Worm (Caenorhabditis elegans) whole organism, mixed stage, embryonic: ENCODE results near the gene nhr-177.

Experiments used
- M03D4.4 ChIP-seq: sonication (generic microtip); optimal IDR thresholded peaks from 2 replicates; lab custom pipeline; 2017; ENCODE audit warnings: mild to moderate bottlenecking, missing genetic modification characterization, missing compliant biosample characterization
- ceh-83 ChIP-seq: fragments of 200-800 bp; sonication (Bioruptor generic); optimal IDR thresholded peaks from 2 replicates; lab custom pipeline; 2018; ENCODE audit warnings: mild to moderate bottlenecking, missing genetic modification characterization, missing compliant biosample characterization
- ces-1 ChIP-seq: fragments of 150-350 bp; optimal IDR thresholded peaks from 2 replicates; lab custom pipeline; 2014; ENCODE audit warnings: missing biosample characterization, missing genetic modification reagents, missing genetic modification characterization
- ham-2 ChIP-seq: fragments of 200-800 bp; sonication (Bioruptor generic); optimal IDR thresholded peaks from 2 replicates; lab custom pipeline; 2018; ENCODE audit warnings: mild to moderate bottlenecking, missing genetic modification characterization, missing compliant biosample characterization
- lin-13 ChIP-seq: fragments of 150-350 bp; optimal IDR thresholded peaks from 2 replicates; lab custom pipeline; 2014; ENCODE audit warnings: missing biosample characterization, missing genetic modification characterization
- mep-1 ChIP-seq: fragments of 150-350 bp; optimal IDR thresholded peaks from 2 replicates; lab custom pipeline; 2017; ENCODE audit warnings: missing biosample characterization, missing genetic modification reagents, missing genetic modification characterization, inconsistent platforms
- nhr-12 ChIP-seq: fragments of 150-350 bp; optimal IDR thresholded peaks from 2 replicates; lab custom pipeline; 2014; ENCODE audit warnings: missing biosample characterization, missing genetic modification characterization
- nhr-28 ChIP-seq: fragments of 150-350 bp; optimal IDR thresholded peaks from 2 replicates; lab custom pipeline; 2014; ENCODE audit warnings: missing biosample characterization, missing genetic modification characterization
- nhr-76 ChIP-seq: sonication (generic microtip); optimal IDR thresholded peaks from 2 replicates; lab custom pipeline; 2017; ENCODE audit warnings: missing biosample characterization, missing genetic modification characterization
- tbx-8 ChIP-seq: fragments of 200-800 bp; sonication (Bioruptor generic); optimal IDR thresholded peaks from 2 replicates; lab custom pipeline; 2018; ENCODE audit warnings: mild to moderate bottlenecking, missing genetic modification characterization, moderate library complexity, missing compliant biosample characterization
- unc-62 ChIP-seq: fragments of 150-350 bp; optimal IDR thresholded peaks from 2 replicates; lab custom pipeline; 2014; ENCODE audit warnings: missing biosample characterization, missing genetic modification reagents, missing genetic modification characterization

DNA sequence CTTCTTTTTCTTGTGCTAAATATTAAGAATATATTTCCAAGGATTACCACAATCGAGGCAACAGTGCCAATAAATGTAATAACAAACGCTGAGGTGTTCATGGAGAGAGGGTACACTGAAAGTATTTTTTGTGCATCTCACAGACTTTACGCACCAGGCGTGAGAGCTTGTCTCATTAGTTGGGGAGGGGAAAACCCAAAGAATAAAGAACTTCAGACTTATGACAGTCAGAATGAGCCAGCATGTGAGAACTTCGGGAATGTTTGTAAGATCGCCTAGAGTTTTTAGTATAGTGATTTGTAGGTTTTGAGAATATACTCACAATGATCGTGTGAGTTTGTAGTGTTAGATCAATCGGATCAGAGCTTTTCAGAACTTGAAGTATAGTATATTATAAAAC lies 4.7 kb downstream of the nhr-177 start, which contains the start of gene srbc-41:
- no peak for TF ChIP-seq ceh-83 (GFP tag; lab: Kevin White, UChicago)
- TF ChIP-seq ces-1 (GFP tag; lab: Kevin White, UChicago) = no peak
- no peak for TF ChIP-seq ham-2 (GFP tag; lab: Kevin White, UChicago)
- TF ChIP-seq lin-13 = no peak
- TF ChIP-seq unc-62 = no peak
- TF ChIP-seq tbx-8 (GFP tag; lab: Kevin White, UChicago) = no peak
- TF ChIP-seq mep-1 (tag; lab: Kevin White, UChicago) = no peak
- TF ChIP-seq nhr-12 (tag; lab: Kevin White, UChicago) = no peak
- TF ChIP-seq M03D4.4 (tag; lab: Kevin White, UChicago) = no peak
- TF ChIP-seq nhr-76 = no peak
- TF ChIP-seq nhr-28 (tag; lab: Kevin White, UChicago) = no peak
